Worm (Caenorhabditis elegans) whole organism, young adult: ENCODE results near the gene C02F5.12.

Experiments
- B0019.2 ChIP-seq: fragments of 200-800 bp; sonication (Bioruptor generic); conservative IDR thresholded peaks from 2 replicates; pipeline ENCODE4 v1.3.6; 2022; ENCODE audit warnings: missing genetic modification reagents, missing genetic modification characterization, missing compliant biosample characterization
- C17E4.6 ChIP-seq: fragments of 200-800 bp; sonication (Bioruptor generic); IDR thresholded peaks from 2 replicates; pipeline ENCODE4 v1.3.6; 2022; ENCODE audit warnings: missing genetic modification reagents, missing genetic modification characterization, missing compliant biosample characterization
- F10E7.11 ChIP-seq: sonication (generic microtip); optimal IDR thresholded peaks from 2 replicates; lab custom pipeline; 2017; ENCODE audit warnings: mild to moderate bottlenecking, missing genetic modification characterization, moderate library complexity, missing compliant biosample characterization
- F23B12.7 ChIP-seq: sonication (generic microtip); optimal IDR thresholded peaks from 2 replicates; lab custom pipeline; 2017; ENCODE audit warnings: missing genetic modification characterization, mild to moderate bottlenecking, missing compliant biosample characterization, antibody characterized with exemption, moderate library complexity; ENCODE audit not compliant: insufficient read depth
- F37B4.10 ChIP-seq: fragments of 200-800 bp; sonication (Bioruptor generic); IDR thresholded peaks from 2 replicates; pipeline ENCODE4 v1.3.6; 2022; ENCODE audit warnings: missing genetic modification characterization, missing compliant biosample characterization
- F52B5.7 ChIP-seq: sonication (generic microtip); optimal IDR thresholded peaks from 2 replicates; lab custom pipeline; 2016; ENCODE audit warnings: mild to moderate bottlenecking, missing genetic modification characterization, missing compliant biosample characterization
- F55B11.4 ChIP-seq: sonication (generic microtip); optimal IDR thresholded peaks from 2 replicates; lab custom pipeline; 2016; ENCODE audit warnings: missing compliant biosample characterization, missing genetic modification characterization, borderline replicate concordance; ENCODE audit not compliant: insufficient read depth
- F57A8.1 ChIP-seq: fragments of 200-800 bp; sonication (Bioruptor generic); optimal IDR thresholded peaks from 2 replicates; lab custom pipeline; 2018; ENCODE audit warnings: mild to moderate bottlenecking, missing genetic modification characterization, moderate library complexity, missing compliant biosample characterization
- F57C9.4 ChIP-seq: sonication (generic microtip); optimal IDR thresholded peaks from 2 replicates; lab custom pipeline; 2017; ENCODE audit warnings: mild to moderate bottlenecking, missing genetic modification characterization, missing compliant biosample characterization
- Y56A3A.18 ChIP-seq: fragments of 200-800 bp; sonication (Bioruptor generic); IDR thresholded peaks from 2 replicates; pipeline ENCODE4 v1.3.6; 2022; ENCODE audit warnings: missing genetic modification reagents, missing genetic modification characterization, missing compliant biosample characterization
- Y67H2A.10 ChIP-seq: fragments of 200-800 bp; sonication (Bioruptor generic); conservative IDR thresholded peaks from 2 replicates; pipeline ENCODE4 v1.3.6; 2022; ENCODE audit warnings: missing genetic modification reagents, missing genetic modification characterization, missing compliant biosample characterization
- ZK185.1 ChIP-seq: sonication (generic microtip); optimal IDR thresholded peaks from 2 replicates; lab custom pipeline; 2016; ENCODE audit warnings: mild to moderate bottlenecking, missing genetic modification characterization, missing compliant biosample characterization; ENCODE audit not compliant: poor library complexity, severe bottlenecking
- ama-1 ChIP-seq, 3 experiments: fragments of 150-350 bp in 1 of 3; sonication (generic microtip) in 2 of 3; optimal IDR thresholded peaks; 2 replicates each; lab custom pipeline; 2014 to 2018; ENCODE audit warnings: missing biosample characterization in 2 of 3, missing genetic modification characterization in 2 of 3, missing genetic modification reagents in 2 of 3
- attf-3 ChIP-seq: fragments of 200-800 bp; sonication (Bioruptor generic); conservative IDR thresholded peaks from 2 replicates; pipeline ENCODE4 v1.3.6; 2022; ENCODE audit warnings: missing genetic modification reagents, missing genetic modification characterization, missing compliant biosample characterization
- attf-5 ChIP-seq: fragments of 200-800 bp; sonication (Bioruptor generic); optimal IDR thresholded peaks from 2 replicates; lab custom pipeline; 2018; ENCODE audit warnings: mild to moderate bottlenecking, missing genetic modification characterization, missing compliant biosample characterization
- attf-6 ChIP-seq: fragments of 200-800 bp; sonication (Bioruptor generic); IDR thresholded peaks from 2 replicates; pipeline ENCODE4 v1.3.6; 2022; ENCODE audit warnings: missing genetic modification reagents, missing genetic modification characterization, missing compliant biosample characterization
- ceh-58 ChIP-seq: fragments of 200-800 bp; sonication (Bioruptor generic); IDR thresholded peaks from 2 replicates; pipeline ENCODE4 v1.3.6; 2022; ENCODE audit warnings: missing genetic modification characterization, missing compliant biosample characterization
- chd-7 ChIP-seq: sonication (generic microtip); optimal IDR thresholded peaks from 2 replicates; lab custom pipeline; 2016; ENCODE audit warnings: mild to moderate bottlenecking, missing genetic modification characterization, moderate library complexity, missing compliant biosample characterization
- die-1 ChIP-seq: sonication (generic microtip); optimal IDR thresholded peaks from 2 replicates; lab custom pipeline; 2016; ENCODE audit warnings: missing genotype, mild to moderate bottlenecking, missing genetic modification characterization, missing compliant biosample characterization
- dox-1 ChIP-seq: fragments of 200-800 bp; sonication (Bioruptor generic); IDR thresholded peaks from 2 replicates; pipeline ENCODE4 v1.3.6; 2022; ENCODE audit warnings: missing genetic modification reagents, missing genetic modification characterization, missing compliant biosample characterization
- egl-18 ChIP-seq: fragments of 200-800 bp; sonication (Bioruptor generic); IDR thresholded peaks from 2 replicates; pipeline ENCODE4 v1.3.6; 2022; ENCODE audit warnings: missing genetic modification reagents, missing genetic modification characterization, missing compliant biosample characterization
- ets-4 ChIP-seq: fragments of 200-800 bp; sonication (Bioruptor generic); optimal IDR thresholded peaks from 2 replicates; lab custom pipeline; 2018; ENCODE audit warnings: mild to moderate bottlenecking, missing genetic modification characterization, missing compliant biosample characterization
- gei-17 ChIP-seq: fragments of 200-800 bp; sonication (Bioruptor generic); optimal IDR thresholded peaks from 2 replicates; lab custom pipeline; 2018; ENCODE audit warnings: mild to moderate bottlenecking, missing genetic modification characterization, missing compliant biosample characterization
- hlh-26 ChIP-seq: fragments of 200-800 bp; sonication (Bioruptor generic); conservative IDR thresholded peaks from 2 replicates; pipeline ENCODE4 v1.3.6; 2022; ENCODE audit warnings: missing genetic modification reagents, missing genetic modification characterization, missing compliant biosample characterization
- hmg-20 ChIP-seq: fragments of 200-800 bp; sonication (Bioruptor generic); IDR thresholded peaks from 2 replicates; pipeline ENCODE4 v1.3.6; 2022; ENCODE audit warnings: missing genetic modification reagents, missing genetic modification characterization, missing compliant biosample characterization
- hrde-1 ChIP-seq: sonication (generic microtip); optimal IDR thresholded peaks from 2 replicates; lab custom pipeline; 2016; ENCODE audit warnings: missing genetic modification characterization, mild to moderate bottlenecking, missing compliant biosample characterization, moderate library complexity, missing genotype, missing genetic modification reagents, borderline replicate concordance
- lag-1 ChIP-seq: fragments of 200-800 bp; sonication (Bioruptor generic); IDR thresholded peaks from 2 replicates; pipeline ENCODE4 v1.3.6; 2022; ENCODE audit warnings: missing genetic modification reagents, missing genetic modification characterization, missing compliant biosample characterization
- let-607 ChIP-seq, 2 experiments: fragments of 200-800 bp in 1 of 2; sonication (Bioruptor generic) in 1 of 2; sonication (generic microtip) in 1 of 2; optimal IDR thresholded peaks; 2 replicates each; lab custom pipeline; 2016 to 2018; ENCODE audit warnings: mild to moderate bottlenecking in 2 of 2, missing compliant biosample characterization in 2 of 2, missing genetic modification characterization in 2 of 2, moderate library complexity in 2 of 2, missing genotype in 1 of 2
- lin-26 ChIP-seq: fragments of 200-800 bp; sonication (Bioruptor generic); IDR thresholded peaks from 2 replicates; pipeline ENCODE4 v1.3.6; 2022; ENCODE audit warnings: missing genetic modification reagents, missing genetic modification characterization, missing compliant biosample characterization
- lsl-1 ChIP-seq: fragments of 200-800 bp; sonication (Bioruptor generic); optimal IDR thresholded peaks from 2 replicates; lab custom pipeline; 2018; ENCODE audit warnings: mild to moderate bottlenecking, missing genetic modification characterization, moderate library complexity, missing compliant biosample characterization
- lsy-27 ChIP-seq: sonication (generic microtip); optimal IDR thresholded peaks from 2 replicates; lab custom pipeline; 2017; ENCODE audit warnings: missing genetic modification characterization, mild to moderate bottlenecking, missing compliant biosample characterization, antibody characterized with exemption, missing genotype, borderline replicate concordance; ENCODE audit not compliant: insufficient read depth
- mcd-1 ChIP-seq: fragments of 200-800 bp; sonication (Bioruptor generic); IDR thresholded peaks from 2 replicates; pipeline ENCODE4 v1.3.6; 2022; ENCODE audit warnings: missing genetic modification reagents, missing genetic modification characterization, missing compliant biosample characterization
- mel-28 ChIP-seq: sonication (generic microtip); optimal IDR thresholded peaks from 2 replicates; lab custom pipeline; 2016; ENCODE audit warnings: borderline replicate concordance, mild to moderate bottlenecking, missing genetic modification characterization, missing compliant biosample characterization
- mes-4 ChIP-seq: sonication (generic microtip); optimal IDR thresholded peaks from 2 replicates; lab custom pipeline; 2016; ENCODE audit warnings: missing genotype, missing genetic modification characterization, missing compliant biosample characterization
- mxl-1 ChIP-seq: sonication (generic microtip); optimal IDR thresholded peaks from 2 replicates; lab custom pipeline; 2016; ENCODE audit warnings: missing genetic modification characterization, missing compliant biosample characterization
- nhr-179 ChIP-seq: sonication (generic microtip); optimal IDR thresholded peaks from 2 replicates; lab custom pipeline; 2016; ENCODE audit warnings: mild to moderate bottlenecking, missing genetic modification characterization, missing compliant biosample characterization
- pha-4 ChIP-seq: fragments of 150-350 bp; sonication (generic microtip); optimal IDR thresholded peaks from 2 replicates; lab custom pipeline; 2014; ENCODE audit warnings: missing biosample characterization, missing genetic modification reagents, missing genetic modification characterization
- rcor-1 ChIP-seq: fragments of 200-800 bp; sonication (Bioruptor generic); IDR thresholded peaks from 2 replicates; pipeline ENCODE4 v1.3.6; 2022; ENCODE audit warnings: missing genetic modification reagents, missing genetic modification characterization, missing compliant biosample characterization
- sdz-38 ChIP-seq: sonication (generic microtip); optimal IDR thresholded peaks from 2 replicates; lab custom pipeline; 2016; ENCODE audit warnings: missing genotype, missing genetic modification characterization, missing compliant biosample characterization
- snpc-1.1 ChIP-seq: sonication (generic microtip); optimal IDR thresholded peaks from 2 replicates; lab custom pipeline; 2017; ENCODE audit warnings: missing genetic modification characterization, mild to moderate bottlenecking, missing compliant biosample characterization, antibody characterized with exemption, moderate library complexity, missing genotype, missing genetic modification reagents; ENCODE audit not compliant: insufficient read depth
- snpc-3.4 ChIP-seq: sonication (generic microtip); optimal IDR thresholded peaks from 2 replicates; lab custom pipeline; 2017; ENCODE audit warnings: missing genetic modification characterization, mild to moderate bottlenecking, missing compliant biosample characterization, antibody characterized with exemption, moderate library complexity, missing genotype, missing genetic modification reagents
- unc-130 ChIP-seq: sonication (generic microtip); optimal IDR thresholded peaks from 2 replicates; lab custom pipeline; 2016; ENCODE audit warnings: missing genetic modification reagents, missing genetic modification characterization, missing compliant biosample characterization
- zfh-2 ChIP-seq: fragments of 200-800 bp; sonication (Bioruptor generic); conservative IDR thresholded peaks from 2 replicates; pipeline ENCODE4 v1.3.6; 2022; ENCODE audit warnings: missing genetic modification reagents, missing genetic modification characterization, missing compliant biosample characterization
- zim-3 ChIP-seq: sonication (generic microtip); optimal IDR thresholded peaks from 2 replicates; lab custom pipeline; 2017; ENCODE audit warnings: mild to moderate bottlenecking, missing genetic modification characterization, moderate library complexity, missing compliant biosample characterization
- ztf-22 ChIP-seq: fragments of 200-800 bp; sonication (Bioruptor generic); optimal IDR thresholded peaks from 2 replicates; lab custom pipeline; 2018; ENCODE audit warnings: mild to moderate bottlenecking, missing genetic modification characterization, moderate library complexity, missing compliant biosample characterization
- ztf-26 ChIP-seq: sonication (generic microtip); optimal IDR thresholded peaks from 2 replicates; lab custom pipeline; 2017; ENCODE audit warnings: missing genetic modification characterization, missing compliant biosample characterization
- ztf-3 ChIP-seq: fragments of 200-800 bp; sonication (Bioruptor generic); optimal IDR thresholded peaks from 2 replicates; lab custom pipeline; 2018; ENCODE audit warnings: mild to moderate bottlenecking, missing genetic modification characterization, missing compliant biosample characterization

The C02F5.12 gene

ce11 chrIII:8227511-8227910 lies 15.3 kb downstream of the C02F5.12 start, which contains the start of gene fbxl-1 (continued):
- no peak for TF ChIP-seq F55B11.4
- no peak for TF ChIP-seq hlh-26
- no peak for TF ChIP-seq lsy-27 (tag; lab: Kevin White, UChicago)
- TF ChIP-seq snpc-3.4 (tag; lab: Kevin White, UChicago): no peak
- no peak for TF ChIP-seq lag-1 (GFP tag; lab: Robert Waterston, UW)
- peak; percentile 72 for TF ChIP-seq mcd-1
- no peak for TF ChIP-seq F10E7.11 (tag; lab: Kevin White, UChicago)
- no peak for TF ChIP-seq F57C9.4 (tag; lab: Kevin White, UChicago)
- TF ChIP-seq lsl-1 (GFP tag; lab: Kevin White, UChicago): no peak
- peak; percentile 37 for TF ChIP-seq gei-17
- TF ChIP-seq hmg-20 (GFP tag; lab: Robert Waterston, UW): 0 out of 2 replicates have a peak, but pooled peaks have one; percentile 32
- TF ChIP-seq die-1 (tag; lab: Kevin White, UChicago): no peak
- no peak for TF ChIP-seq sdz-38 (tag; lab: Kevin White, UChicago)
- no peak for TF ChIP-seq mxl-1
- no peak for TF ChIP-seq F52B5.7 (tag; lab: Kevin White, UChicago)
- TF ChIP-seq B0019.2 (GFP tag; lab: Robert Waterston, UW): no peak
- TF ChIP-seq let-607 (tag; optimal IDR thresholded peaks at IDR 0.05; lab: Kevin White, UChicago): peak in 1 of 2 experiments; percentile 43
- TF ChIP-seq ama-1 (optimal IDR thresholded peaks at IDR 0.05; lab: Kevin White, UChicago): no peak
- no peak for TF ChIP-seq ama-1 (GFP tag; optimal IDR thresholded peaks at IDR 0.05; lab: Kevin White, UChicago)
- TF ChIP-seq attf-6 (GFP tag; lab: Robert Waterston, UW): no peak
- peak; percentile 65 for TF ChIP-seq ets-4 (GFP tag; lab: Kevin White, UChicago)
- TF ChIP-seq ceh-58 (GFP tag; lab: Robert Waterston, UW): no peak
- no peak for TF ChIP-seq F23B12.7 (tag; lab: Kevin White, UChicago)
- TF ChIP-seq Y56A3A.18 (GFP tag; lab: Robert Waterston, UW): no peak
- peak; percentile 42; the same call in 1 of the 2 replicates for TF ChIP-seq rcor-1 (GFP tag; lab: Robert Waterston, UW)
- peak; percentile 79 for TF ChIP-seq chd-7 (tag; lab: Kevin White, UChicago)
- TF ChIP-seq ztf-22 (GFP tag; lab: Kevin White, UChicago): peak; percentile 35
- TF ChIP-seq ZK185.1 (tag; lab: Kevin White, UChicago): peak; percentile 41
- TF ChIP-seq hrde-1: no peak
- peak; percentile 32 for TF ChIP-seq pha-4 (tag; lab: Kevin White, UChicago)
- no peak for TF ChIP-seq nhr-179 (tag; lab: Kevin White, UChicago)
- no peak for TF ChIP-seq F57A8.1 (GFP tag; lab: Kevin White, UChicago)
- no peak for TF ChIP-seq mel-28
- peak; percentile 83 for TF ChIP-seq dox-1 (GFP tag; lab: Robert Waterston, UW)
- no peak for TF ChIP-seq C17E4.6 (GFP tag; lab: Robert Waterston, UW)
- TF ChIP-seq lin-26 (GFP tag; lab: Robert Waterston, UW): peak; percentile 68; the same call in 1 of the 2 replicates
- TF ChIP-seq unc-130 (GFP tag; lab: Kevin White, UChicago): no peak
- TF ChIP-seq mes-4 (tag; lab: Kevin White, UChicago): no peak
- no peak for TF ChIP-seq egl-18 (GFP tag; lab: Robert Waterston, UW)
- no peak for TF ChIP-seq ztf-3 (GFP tag; lab: Kevin White, UChicago)
- no peak for TF ChIP-seq snpc-1.1 (tag; lab: Kevin White, UChicago)
- peak; percentile 93 for TF ChIP-seq attf-5
- TF ChIP-seq zim-3 (tag; lab: Kevin White, UChicago): no peak
- peak; percentile 34 for TF ChIP-seq ztf-26 (tag; lab: Kevin White, UChicago)
- peak; percentile 76 for TF ChIP-seq attf-3 (GFP tag; lab: Robert Waterston, UW)
- TF ChIP-seq zfh-2: peak; percentile 98
- no peak for TF ChIP-seq F37B4.10 (GFP tag; lab: Robert Waterston, UW)
- peak; percentile 44; the same call in 1 of the 2 replicates for TF ChIP-seq Y67H2A.10 (GFP tag; lab: Robert Waterston, UW)
- TF ChIP-seq, all 124 proteins: peak for 47
